Worm (Caenorhabditis elegans) whole organism, late embryonic: ENCODE measurements around the gene nhr-219.

ENCODE experiments used
- ceh-2 ChIP-seq: sonication (generic microtip); optimal IDR thresholded peaks from 2 replicates; lab custom pipeline; 2016; ENCODE audit warnings: missing genotype, missing genetic modification characterization, missing compliant biosample characterization
- ceh-48 ChIP-seq: sonication (generic microtip); optimal IDR thresholded peaks from 2 replicates; lab custom pipeline; 2016; ENCODE audit warnings: missing genetic modification characterization, inconsistent platforms, missing compliant biosample characterization
- hlh-8 ChIP-seq: sonication (generic microtip); optimal IDR thresholded peaks from 2 replicates; lab custom pipeline; 2016; ENCODE audit warnings: missing genotype, missing genetic modification characterization, missing compliant biosample characterization
- madf-2 ChIP-seq: sonication (generic microtip); optimal IDR thresholded peaks from 2 replicates; lab custom pipeline; 2017; ENCODE audit warnings: missing genetic modification characterization, missing compliant biosample characterization
- nhr-11 ChIP-seq: fragments of 150-350 bp; optimal IDR thresholded peaks from 2 replicates; lab custom pipeline; 2014; ENCODE audit warnings: missing biosample characterization, missing genetic modification characterization
- nhr-232 ChIP-seq: sonication (generic microtip); optimal IDR thresholded peaks from 2 replicates; lab custom pipeline; 2016; ENCODE audit warnings: missing genetic modification characterization, missing compliant biosample characterization
- pqm-1 ChIP-seq: sonication (generic microtip); optimal IDR thresholded peaks from 2 replicates; lab custom pipeline; 2016; ENCODE audit warnings: missing genetic modification characterization, missing compliant biosample characterization
- ttx-3 ChIP-seq: sonication (generic microtip); optimal IDR thresholded peaks from 2 replicates; lab custom pipeline; 2016; ENCODE audit warnings: missing genetic modification reagents, missing genetic modification characterization, missing compliant biosample characterization
- zip-5 ChIP-seq: sonication (generic microtip); optimal IDR thresholded peaks from 2 replicates; lab custom pipeline; 2016; ENCODE audit warnings: missing genetic modification characterization, missing compliant biosample characterization

DNA sequence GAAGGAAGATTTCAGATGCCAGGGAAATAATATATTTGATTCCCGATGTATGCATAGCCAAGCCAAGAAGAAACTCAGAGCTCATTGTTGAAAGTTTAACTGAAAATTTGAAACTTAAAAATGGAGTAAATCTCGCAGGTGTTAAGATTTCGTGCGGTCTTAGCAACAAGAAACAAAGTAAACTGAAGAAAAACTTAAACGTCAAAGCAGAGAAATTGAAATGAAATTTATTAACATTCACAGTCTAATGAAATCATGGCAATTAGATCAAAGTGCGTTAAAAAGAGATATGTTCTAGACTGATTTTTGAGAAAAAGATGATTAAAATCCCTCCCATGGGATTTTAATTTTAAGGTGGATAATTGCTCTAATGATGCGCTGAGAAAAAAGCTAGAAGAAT is 14.9 kb upstream of the nhr-219 start, which contains the start of gene str-84:
- TF ChIP-seq nhr-232 (no peak), nhr-11 (tag; lab: Kevin White, UChicago) (no peak), pqm-1 (tag; lab: Kevin White, UChicago) (no peak), zip-5 (tag; lab: Kevin White, UChicago) (no peak), ceh-2 (tag; lab: Kevin White, UChicago) (no peak), madf-2 (no peak), ceh-48 (no peak), ttx-3 (no peak), hlh-8 (tag; lab: Kevin White, UChicago) (no peak)
